Fruit fly (Drosophila melanogaster) whole organism, embryonic: ENCODE measurements around the gene CG14253.

Experiments
- CG11085 ChIP-seq: fragments of 200-800 bp; sonication (Bioruptor generic); IDR thresholded peaks from 2 replicates; pipeline ENCODE4 v1.3.6; 2022; ENCODE audit warnings: missing biosample characterization, missing genetic modification characterization
- CG11560 ChIP-seq: fragments of 200-800 bp; sonication (Bioruptor generic); IDR thresholded peaks from 3 replicates; pipeline ENCODE4 v1.3.6; 2022; ENCODE audit warnings: missing biosample characterization, missing genetic modification characterization
- CG12104 ChIP-seq: fragments of 200-800 bp; sonication (Bioruptor generic); optimal IDR thresholded peaks from 3 replicates; lab custom pipeline; 2016; ENCODE audit warnings: missing biosample characterization, missing genetic modification characterization
- CG12155 ChIP-seq: fragments of 200-800 bp; sonication (Bioruptor generic); optimal IDR thresholded peaks from 3 replicates; lab custom pipeline; 2016; ENCODE audit warnings: missing biosample characterization, missing genetic modification characterization
- CG12236 ChIP-seq: fragments of 200-800 bp; sonication (Bioruptor generic); optimal IDR thresholded peaks from 2 replicates; lab custom pipeline; 2016; ENCODE audit warnings: missing biosample characterization, missing genetic modification characterization
- CG13624 ChIP-seq: fragments of 200-800 bp; sonication (Bioruptor generic); optimal IDR thresholded peaks from 2 replicates; lab custom pipeline; 2016; ENCODE audit warnings: missing biosample characterization, missing genetic modification characterization
- CG15601 ChIP-seq: fragments of 200-800 bp; sonication (Bioruptor generic); optimal IDR thresholded peaks from 3 replicates; lab custom pipeline; 2019; ENCODE audit warnings: missing biosample characterization, mild to moderate bottlenecking, missing genetic modification characterization, moderate library complexity
- CG16779 ChIP-seq: fragments of 200-800 bp; sonication (Bioruptor generic); IDR thresholded peaks from 2 replicates; pipeline ENCODE4 v1.3.6; 2022; ENCODE audit warnings: missing biosample characterization, missing genetic modification characterization
- CG17361 ChIP-seq: fragments of 200-800 bp; sonication (Bioruptor generic); IDR thresholded peaks from 3 replicates; pipeline ENCODE4 v1.3.6; 2022; ENCODE audit warnings: missing biosample characterization, missing genetic modification characterization
- CG1792 ChIP-seq: fragments of 200-800 bp; sonication (Bioruptor generic); optimal IDR thresholded peaks from 2 replicates; lab custom pipeline; 2016; ENCODE audit warnings: missing biosample characterization, missing genetic modification characterization
- CG1832 ChIP-seq: fragments of 200-800 bp; sonication (Bioruptor generic); optimal IDR thresholded peaks from 2 replicates; lab custom pipeline; 2017; ENCODE audit warnings: missing biosample characterization, mild to moderate bottlenecking, missing genetic modification characterization, inconsistent platforms
- CG2116 ChIP-seq: fragments of 200-800 bp; sonication (Bioruptor generic); optimal IDR thresholded peaks from 3 replicates; lab custom pipeline; 2018; ENCODE audit warnings: missing biosample characterization, mild to moderate bottlenecking, missing genetic modification characterization
- CG2120 ChIP-seq: fragments of 200-800 bp; sonication (Bioruptor generic); optimal IDR thresholded peaks from 3 replicates; lab custom pipeline; 2016; ENCODE audit warnings: missing biosample characterization, missing genetic modification characterization
- CG2678 ChIP-seq: fragments of 200-800 bp; sonication (Bioruptor generic); optimal IDR thresholded peaks from 3 replicates; lab custom pipeline; 2019; ENCODE audit warnings: missing biosample characterization, mild to moderate bottlenecking, missing genetic modification characterization, moderate library complexity
- CG30020 ChIP-seq: fragments of 200-800 bp; optimal IDR thresholded peaks from 2 replicates; lab custom pipeline; 2019; ENCODE audit warnings: missing biosample characterization, mild to moderate bottlenecking, missing genetic modification characterization, moderate library complexity
- CG3065 ChIP-seq: fragments of 200-800 bp; sonication (Bioruptor generic); optimal IDR thresholded peaks from 2 replicates; lab custom pipeline; 2016; ENCODE audit warnings: missing biosample characterization, missing genetic modification characterization
- CG43689 ChIP-seq: fragments of 200-800 bp; sonication (Bioruptor generic); IDR thresholded peaks from 2 replicates; pipeline ENCODE4 v1.3.6; 2022; ENCODE audit warnings: missing biosample characterization, missing genetic modification characterization
- CG5180 ChIP-seq: fragments of 200-800 bp; sonication (Bioruptor generic); optimal IDR thresholded peaks from 3 replicates; lab custom pipeline; 2017; ENCODE audit warnings: missing biosample characterization, missing genetic modification characterization, mild to moderate bottlenecking, moderate library complexity, missing genetic modification reagents
- CG7839 ChIP-seq: fragments of 200-800 bp; sonication (Bioruptor generic); optimal IDR thresholded peaks from 3 replicates; lab custom pipeline; 2018; ENCODE audit warnings: missing biosample characterization, mild to moderate bottlenecking, missing genetic modification characterization, moderate library complexity
- CG8359 ChIP-seq: fragments of 200-800 bp; sonication (Bioruptor generic); optimal IDR thresholded peaks from 2 replicates; lab custom pipeline; 2017; ENCODE audit warnings: missing biosample characterization, mild to moderate bottlenecking, missing genetic modification characterization, borderline replicate concordance
- CG8765 ChIP-seq: fragments of 200-800 bp; sonication (Bioruptor generic); IDR thresholded peaks from 2 replicates; pipeline ENCODE4 v1.3.6; 2022; ENCODE audit warnings: missing biosample characterization, missing genetic modification characterization
- CG9609 ChIP-seq: fragments of 200-800 bp; sonication (Bioruptor generic); optimal IDR thresholded peaks from 3 replicates; lab custom pipeline; 2016; ENCODE audit warnings: missing biosample characterization, missing genetic modification characterization
- D19A ChIP-seq: fragments of 200-800 bp; optimal IDR thresholded peaks from 3 replicates; lab custom pipeline; 2019; ENCODE audit warnings: missing biosample characterization, mild to moderate bottlenecking, missing genetic modification characterization, moderate library complexity
- ERR ChIP-seq: fragments of 200-800 bp; sonication (Bioruptor generic); optimal IDR thresholded peaks from 2 replicates; lab custom pipeline; 2016; ENCODE audit warnings: missing biosample characterization, missing genetic modification characterization
- Eip74EF ChIP-seq, 2 experiments: fragments of 200-800 bp in 1 of 2; fragments of >200 bp in 1 of 2; sonication (Bioruptor generic) in 1 of 2; optimal IDR thresholded peaks; 2 replicates each; lab custom pipeline; 2017 to 2019; ENCODE audit warnings: missing biosample characterization in 2 of 2, missing genetic modification characterization in 2 of 2, mild to moderate bottlenecking in 1 of 2, moderate library complexity in 1 of 2
- Gsc ChIP-seq: fragments of 200-800 bp; sonication (Bioruptor generic); IDR thresholded peaks from 2 replicates; pipeline ENCODE4 v1.3.6; 2022; ENCODE audit warnings: missing biosample characterization, missing genetic modification characterization
- HLH3B ChIP-seq: fragments of 200-800 bp; sonication (Bioruptor generic); IDR thresholded peaks from 2 replicates; pipeline ENCODE4 v1.3.6; 2022; ENCODE audit warnings: missing biosample characterization, missing genetic modification characterization
- HLH54F ChIP-seq: fragments of 200-800 bp; sonication (Bioruptor generic); optimal IDR thresholded peaks from 3 replicates; lab custom pipeline; 2016; ENCODE audit warnings: missing biosample characterization, missing genetic modification characterization
- MTF-1 ChIP-seq: fragments of 200-800 bp; sonication (Bioruptor generic); optimal IDR thresholded peaks from 2 replicates; lab custom pipeline; 2018; ENCODE audit warnings: missing biosample characterization, mild to moderate bottlenecking, missing genetic modification characterization, borderline replicate concordance
- Ravus ChIP-seq: fragments of 200-800 bp; sonication (Bioruptor generic); IDR thresholded peaks from 2 replicates; pipeline ENCODE4 v1.3.6; 2022; ENCODE audit warnings: missing biosample characterization, missing genetic modification characterization
- Tbp ChIP-seq: fragments of >200 bp; optimal IDR thresholded peaks from 2 replicates; lab custom pipeline; 2018; ENCODE audit warnings: missing biosample characterization, missing genetic modification characterization
- abd-A ChIP-seq: fragments of 200-800 bp; sonication (Bioruptor generic); optimal IDR thresholded peaks from 3 replicates; lab custom pipeline; 2019; ENCODE audit warnings: missing biosample characterization, mild to moderate bottlenecking, missing genetic modification characterization, moderate library complexity
- chif ChIP-seq, 2 experiments: fragments of 200-800 bp; sonication (Bioruptor generic); optimal IDR thresholded peaks; 3 replicates each; lab custom pipeline; 2016; ENCODE audit warnings: missing biosample characterization in 2 of 2, missing genetic modification characterization in 2 of 2
- eve ChIP-seq, 2 experiments: fragments of >200 bp; optimal IDR thresholded peaks; 2 replicates each; lab custom pipeline; 2017; ENCODE audit warnings: missing biosample characterization in 2 of 2, missing genetic modification characterization in 2 of 2
- fd64A ChIP-seq: fragments of 200-800 bp; sonication (Bioruptor generic); optimal IDR thresholded peaks from 3 replicates; lab custom pipeline; 2018; ENCODE audit warnings: missing biosample characterization, mild to moderate bottlenecking, missing genetic modification characterization
- fru ChIP-seq: fragments of >200 bp; optimal IDR thresholded peaks from 2 replicates; lab custom pipeline; 2017
- grau ChIP-seq: fragments of 200-800 bp; optimal IDR thresholded peaks from 3 replicates; lab custom pipeline; 2019; ENCODE audit warnings: missing biosample characterization, mild to moderate bottlenecking, missing genetic modification characterization, moderate library complexity
- inv ChIP-seq: fragments of 200-800 bp; sonication (Bioruptor generic); IDR thresholded peaks from 2 replicates; pipeline ENCODE4 v1.3.6; 2022; ENCODE audit warnings: missing biosample characterization, missing genetic modification characterization; ENCODE audit not compliant: partially characterized antibody
- lmd ChIP-seq: fragments of 200-800 bp; sonication (Bioruptor generic); IDR thresholded peaks from 2 replicates; pipeline ENCODE4 v1.3.6; 2022; ENCODE audit warnings: missing biosample characterization, missing genetic modification characterization
- lola ChIP-seq, 3 experiments: fragments of >200 bp in 2 of 3; fragments of 200-800 bp in 1 of 3; sonication (Bioruptor generic) in 1 of 3; optimal IDR thresholded peaks; 2 replicates each; lab custom pipeline; 2017 to 2019; ENCODE audit warnings: missing biosample characterization in 3 of 3, missing genetic modification characterization in 3 of 3, mild to moderate bottlenecking in 1 of 3, moderate library complexity in 1 of 3
- pfk ChIP-seq: fragments of 200-800 bp; sonication (Bioruptor generic); optimal IDR thresholded peaks from 2 replicates; lab custom pipeline; 2018; ENCODE audit warnings: missing biosample characterization, mild to moderate bottlenecking, missing genetic modification characterization, moderate library complexity
- pum ChIP-seq: fragments of 200-800 bp; sonication (Bioruptor generic); optimal IDR thresholded peaks from 2 replicates; lab custom pipeline; 2016; ENCODE audit warnings: missing biosample characterization, missing genetic modification characterization
- sc ChIP-seq, 3 experiments: fragments of >200 bp in 2 of 3; fragments of 200-800 bp in 1 of 3; sonication (Bioruptor generic) in 1 of 3; optimal IDR thresholded peaks; 2 replicates in 2 of 3; 3 replicates in 1 of 3; lab custom pipeline; 2017; ENCODE audit warnings: mild to moderate bottlenecking in 1 of 3, missing biosample characterization in 1 of 3, missing genetic modification characterization in 1 of 3, missing genetic modification reagents in 1 of 3
- sima ChIP-seq: fragments of 200-800 bp; sonication (Bioruptor generic); optimal IDR thresholded peaks from 2 replicates; lab custom pipeline; 2016; ENCODE audit warnings: missing biosample characterization, missing genetic modification characterization
- slp2 ChIP-seq: fragments of 200-800 bp; sonication (Bioruptor generic); optimal IDR thresholded peaks from 2 replicates; lab custom pipeline; 2016; ENCODE audit warnings: missing biosample characterization, missing genetic modification characterization
- tll ChIP-seq, 2 experiments: fragments of 200-800 bp in 1 of 2; fragments of >200 bp in 1 of 2; sonication (Bioruptor generic) in 1 of 2; optimal IDR thresholded peaks; 2 replicates each; lab custom pipeline; 2017 to 2019; ENCODE audit warnings: missing biosample characterization in 2 of 2, missing genetic modification characterization in 2 of 2, mild to moderate bottlenecking in 1 of 2, moderate library complexity in 1 of 2
- trem ChIP-seq: fragments of 200-800 bp; optimal IDR thresholded peaks from 3 replicates; lab custom pipeline; 2019; ENCODE audit warnings: missing biosample characterization, mild to moderate bottlenecking, missing genetic modification characterization, moderate library complexity
- unc-4 ChIP-seq: fragments of 200-800 bp; sonication (Bioruptor generic); IDR thresholded peaks from 2 replicates; pipeline ENCODE4 v1.3.6; 2022; ENCODE audit warnings: missing biosample characterization, missing genetic modification characterization; ENCODE audit not compliant: partially characterized antibody
- yki ChIP-seq: fragments of >200 bp; optimal IDR thresholded peaks from 3 replicates; lab custom pipeline; 2018
- zen2 ChIP-seq: fragments of 200-800 bp; sonication (Bioruptor generic); IDR thresholded peaks from 3 replicates; pipeline ENCODE4 v1.3.6; 2022; ENCODE audit warnings: missing biosample characterization, missing genetic modification characterization; ENCODE audit not compliant: partially characterized antibody
- zfh2 ChIP-seq: fragments of 200-800 bp; sonication (Bioruptor generic); optimal IDR thresholded peaks from 2 replicates; lab custom pipeline; 2016; ENCODE audit warnings: missing biosample characterization, missing genetic modification characterization

Gene CG14253

DNA sequence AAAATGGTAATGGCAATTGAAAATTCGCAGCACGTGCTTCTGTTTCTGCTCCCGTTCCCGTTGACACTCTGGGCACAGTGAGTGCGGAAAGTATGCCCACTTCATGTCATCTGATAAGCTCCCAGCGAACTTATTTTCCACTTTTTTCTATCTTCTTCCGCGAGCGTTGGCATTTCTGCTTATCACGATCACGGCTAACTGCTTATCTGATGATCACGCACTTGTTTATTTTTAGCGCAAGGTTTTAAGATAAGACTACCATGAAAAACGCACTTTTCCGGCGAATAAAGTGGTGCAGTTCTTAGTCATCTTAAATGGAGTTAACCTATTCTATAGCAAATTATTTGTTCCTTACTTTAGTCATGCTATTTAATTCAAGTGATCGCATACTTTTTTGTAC lies 40.9 kb upstream of the CG14253 start (continued):
- TF ChIP-seq tll (GFP tag; optimal IDR thresholded peaks at IDR 0.05; lab: Kevin White, UChicago), result no peak
- peak; percentile 53 for TF ChIP-seq lmd
- TF ChIP-seq CG12236 (GFP tag; lab: Kevin White, UChicago), result no peak
- no peak for TF ChIP-seq abd-A (tag; lab: Kevin White, UChicago)
- no peak for TF ChIP-seq fru (lab: Kevin White, UChicago)
- no peak for TF ChIP-seq D19A (tag; lab: Kevin White, UChicago)
- TF ChIP-seq Tbp (GFP tag; lab: Kevin White, UChicago), result no peak
- no peak for TF ChIP-seq slp2
- TF ChIP-seq CG11560 (tag; lab: Robert Waterston, UW), result no peak
- TF ChIP-seq sc (optimal IDR thresholded peaks at IDR 0.05; lab: Kevin White, UChicago), result no peak
- no peak for TF ChIP-seq sc (GFP tag; optimal IDR thresholded peaks at IDR 0.05; lab: Kevin White, UChicago)
- peak; percentile 50 for TF ChIP-seq CG2120 (GFP tag; lab: Kevin White, UChicago)
- no peak for TF ChIP-seq eve (GFP tag; optimal IDR thresholded peaks at IDR 0.05; lab: Kevin White, UChicago)
- no peak for TF ChIP-seq yki (lab: Kevin White, UChicago)
- no peak for TF ChIP-seq CG3065 (GFP tag; lab: Kevin White, UChicago)
- peak; percentile 4 for TF ChIP-seq zfh2 (GFP tag; lab: Kevin White, UChicago)
- TF ChIP-seq CG12104 (GFP tag; lab: Kevin White, UChicago), result no peak
- no peak for TF ChIP-seq Ravus (GFP tag; lab: Robert Waterston, UW)
- peak in 1 of 2 experiments; percentile 64 for TF ChIP-seq chif (GFP tag; optimal IDR thresholded peaks at IDR 0.05; lab: Kevin White, UChicago)
- TF ChIP-seq pum (GFP tag; lab: Kevin White, UChicago), result no peak
- no peak for TF ChIP-seq CG8359 (GFP tag; lab: Kevin White, UChicago)
- TF ChIP-seq CG2678 (tag; lab: Kevin White, UChicago), result peak; percentile 68
- TF ChIP-seq pfk (GFP tag; lab: Kevin White, UChicago), result no peak
- no peak for TF ChIP-seq Gsc (GFP tag; lab: Robert Waterston, UW)
- TF ChIP-seq lola (GFP tag; optimal IDR thresholded peaks at IDR 0.05; lab: Kevin White, UChicago), result peak in 1 of 3 experiments; percentile 14
- TF ChIP-seq unc-4 (GFP tag; lab: Robert Waterston, UW), result no peak
- TF ChIP-seq grau (tag; lab: Kevin White, UChicago), result peak; percentile 60
- no peak for TF ChIP-seq CG2116 (GFP tag; lab: Kevin White, UChicago)
- no peak for TF ChIP-seq inv (GFP tag; lab: Robert Waterston, UW)
- peak; percentile 16 for TF ChIP-seq CG15601 (tag; lab: Kevin White, UChicago)
- peak; percentile 65 for TF ChIP-seq CG7839
- TF ChIP-seq Eip74EF (GFP tag; optimal IDR thresholded peaks at IDR 0.05; lab: Kevin White, UChicago), result peak in 1 of 2 experiments; percentile 47
- no peak for TF ChIP-seq ERR (GFP tag; lab: Kevin White, UChicago)
- no peak for TF ChIP-seq CG43689
- TF ChIP-seq CG30020 (tag; lab: Kevin White, UChicago), result no peak
- peak; percentile 19; the same call in 1 of the 2 replicates for TF ChIP-seq HLH3B
- TF ChIP-seq CG9609, result peak; percentile 39
- no peak for TF ChIP-seq CG1792
- TF ChIP-seq CG12155 (GFP tag; lab: Kevin White, UChicago), result peak; percentile 23
- no peak for TF ChIP-seq sima (GFP tag; lab: Kevin White, UChicago)
- no peak for TF ChIP-seq zen2 (GFP tag; lab: Robert Waterston, UW)
- no peak for TF ChIP-seq CG11085 (GFP tag; lab: Robert Waterston, UW)
- TF ChIP-seq fd64A (GFP tag; lab: Kevin White, UChicago), result no peak
- no peak for TF ChIP-seq MTF-1 (GFP tag; lab: Kevin White, UChicago)
- no peak for TF ChIP-seq trem (tag; lab: Kevin White, UChicago)
- peak; percentile 75 for TF ChIP-seq CG17361 (GFP tag; lab: Robert Waterston, UW)
- peak; percentile 35 for TF ChIP-seq CG13624 (GFP tag; lab: Kevin White, UChicago)
- no peak for TF ChIP-seq CG1832 (GFP tag; lab: Kevin White, UChicago)
- TF ChIP-seq HLH54F, result peak; percentile 43
- TF ChIP-seq CG16779 (GFP tag; lab: Robert Waterston, UW), result no peak
- no peak for TF ChIP-seq CG8765 (GFP tag; lab: Robert Waterston, UW)
- TF ChIP-seq CG5180 (GFP tag; lab: Kevin White, UChicago), result peak; percentile 68
